Fruit fly (Drosophila melanogaster): ENCODE results near the gene CG9672.

DNA sequence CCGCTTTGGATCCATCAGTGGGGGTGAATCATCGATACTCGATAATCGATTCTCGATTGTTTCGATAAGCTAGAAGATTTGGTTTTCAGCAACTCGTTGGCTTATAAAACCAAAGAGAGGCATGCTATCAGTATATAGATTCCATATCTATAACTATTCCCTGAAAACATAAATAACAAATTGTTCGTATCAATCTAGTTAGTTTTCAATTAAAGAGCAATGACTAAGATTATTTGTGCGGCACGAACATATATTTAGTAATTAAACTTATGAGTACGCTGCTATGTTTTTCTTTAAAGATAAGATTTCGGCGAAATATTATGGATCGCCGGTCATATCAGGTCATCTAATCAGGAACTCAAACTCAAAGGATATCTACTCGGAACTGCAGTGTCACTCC, 32.1 kb downstream of the CG9672 start:
- no peak for TF ChIP-seq Myc (optimal IDR thresholded peaks at IDR 0.05)
- no peak for TF ChIP-seq psq (optimal IDR thresholded peaks at IDR 0.05)
- no peak for TF ChIP-seq ttk (optimal IDR thresholded peaks at IDR 0.05)
- TF ChIP-seq insv (optimal IDR thresholded peaks at IDR 0.05), result no peak
- no peak for TF ChIP-seq h (optimal IDR thresholded peaks at IDR 0.05)
